Fruit fly (Drosophila melanogaster) whole organism, wandering third instar larva: Measurements from ENCODE around the gene Coa8.

Experiments
- Abd-B ChIP-seq: fragments of >200 bp; optimal IDR thresholded peaks from 2 replicates; lab custom pipeline; 2017; ENCODE audit warnings: missing biosample characterization, missing genetic modification characterization
- Dfd ChIP-seq: fragments of >200 bp; optimal IDR thresholded peaks from 2 replicates; lab custom pipeline; 2017; ENCODE audit warnings: missing biosample characterization, missing genetic modification characterization
- Hnf4 ChIP-seq: fragments of 200-800 bp; sonication (Bioruptor generic); optimal IDR thresholded peaks from 2 replicates; lab custom pipeline; 2016; ENCODE audit warnings: missing biosample characterization, mild to moderate bottlenecking, missing genetic modification characterization
- Jra ChIP-seq: sonication (Bioruptor generic); optimal IDR thresholded peaks from 2 replicates; lab custom pipeline; 2016; ENCODE audit warnings: missing biosample characterization, missing genetic modification characterization
- Mio ChIP-seq: sonication (Bioruptor generic); optimal IDR thresholded peaks from 2 replicates; lab custom pipeline; 2016; ENCODE audit warnings: missing biosample characterization, missing genetic modification characterization
- br ChIP-seq: fragments of 200-800 bp; sonication (Bioruptor generic); optimal IDR thresholded peaks from 2 replicates; lab custom pipeline; 2016; ENCODE audit warnings: missing biosample characterization, missing genetic modification characterization
- brk ChIP-seq: fragments of 200-800 bp; sonication (Bioruptor generic); optimal IDR thresholded peaks from 2 replicates; lab custom pipeline; 2016; ENCODE audit warnings: missing biosample characterization, mild to moderate bottlenecking, missing genetic modification characterization
- foxo ChIP-seq, 2 experiments: fragments of 200-800 bp; sonication (Bioruptor generic); optimal IDR thresholded peaks; 2 replicates in 1 of 2; 3 replicates in 1 of 2; lab custom pipeline; 2016 to 2017; ENCODE audit warnings: missing biosample characterization in 2 of 2, missing genetic modification characterization in 2 of 2
- fru ChIP-seq: fragments of 200-800 bp; sonication (Bioruptor generic); optimal IDR thresholded peaks from 3 replicates; lab custom pipeline; 2016; ENCODE audit warnings: missing biosample characterization, mild to moderate bottlenecking, missing genetic modification characterization
- jim ChIP-seq: fragments of 175-275, 200-325 bp; sonication (Bioruptor generic); optimal IDR thresholded peaks from 2 replicates; lab custom pipeline; 2016; ENCODE audit warnings: missing biosample characterization, mild to moderate bottlenecking, missing genetic modification characterization
- pan ChIP-seq: fragments of >200 bp; optimal IDR thresholded peaks from 2 replicates; lab custom pipeline; 2017
- rgr ChIP-seq: fragments of 200-800 bp; sonication (Bioruptor generic); optimal IDR thresholded peaks from 3 replicates; lab custom pipeline; 2016; ENCODE audit warnings: missing biosample characterization, mild to moderate bottlenecking, missing genetic modification characterization
- tai ChIP-seq: sonication (Bioruptor generic); optimal IDR thresholded peaks from 2 replicates; lab custom pipeline; 2016; ENCODE audit warnings: missing biosample characterization, missing genetic modification characterization
- usp ChIP-seq: fragments of >200 bp; optimal IDR thresholded peaks from 2 replicates; lab custom pipeline; 2017; ENCODE audit warnings: missing biosample characterization, missing genetic modification characterization

- peak; percentile 25 for TF ChIP-seq Jra (GFP tag; lab: Kevin White, UChicago)
- TF ChIP-seq Mio (GFP tag; lab: Kevin White, UChicago), result no peak
- no peak for TF ChIP-seq usp (GFP tag; lab: Kevin White, UChicago)
- TF ChIP-seq brk (GFP tag; lab: Kevin White, UChicago), result no peak
- TF ChIP-seq rgr (GFP tag; lab: Kevin White, UChicago), result peak; percentile 53
- peak; percentile 27 for TF ChIP-seq fru
- no peak for TF ChIP-seq Abd-B (GFP tag; lab: Kevin White, UChicago)
- peak in 1 of 2 experiments; percentile 57 for TF ChIP-seq foxo (GFP tag; optimal IDR thresholded peaks at IDR 0.05; lab: Kevin White, UChicago)
- TF ChIP-seq jim (GFP tag; lab: Kevin White, UChicago), result peak; percentile 62
- no peak for TF ChIP-seq tai (GFP tag; lab: Kevin White, UChicago)
- TF ChIP-seq pan (lab: Kevin White, UChicago), result no peak
- TF ChIP-seq br, result peak; percentile 40
- TF ChIP-seq Dfd, result no peak
- TF ChIP-seq Hnf4 (GFP tag; lab: Kevin White, UChicago), result peak; percentile 41
These were observed 26.0 kb upstream of the Coa8 start for dm6 chrX:1854070-1854469.
